Worm (Caenorhabditis elegans) whole organism, L1 larva: ENCODE measurements around the gene col-99.

Experiments used
- dpl-1 ChIP-seq, 3 experiments: fragments of 150-350 bp in 2 of 3; sonication (generic microtip) in 1 of 3; optimal IDR thresholded peaks; 2 replicates each; lab custom pipeline; 2014 to 2017; ENCODE audit warnings: missing biosample characterization in 3 of 3, missing genetic modification characterization in 3 of 3, missing genetic modification reagents in 3 of 3
- elt-3 ChIP-seq, 6 experiments: fragments of 150-350 bp in 1 of 6; sonication (generic microtip); optimal IDR thresholded peaks; 2 replicates each; lab custom pipeline; 2017 to 2018; ENCODE audit warnings: missing biosample characterization in 6 of 6, missing genetic modification characterization in 6 of 6, inconsistent platforms in 1 of 6
- fkh-10 ChIP-seq: sonication (generic microtip); optimal IDR thresholded peaks from 2 replicates; lab custom pipeline; 2017; ENCODE audit warnings: missing biosample characterization, missing genetic modification reagents, missing genetic modification characterization
- hlh-4 ChIP-seq: sonication (generic microtip); optimal IDR thresholded peaks from 2 replicates; lab custom pipeline; 2016; ENCODE audit warnings: mild to moderate bottlenecking, missing genetic modification characterization, missing compliant biosample characterization
- jun-1 ChIP-seq: fragments of 150-350 bp; optimal IDR thresholded peaks from 2 replicates; lab custom pipeline; 2014; ENCODE audit warnings: missing biosample characterization, missing genetic modification reagents, missing genetic modification characterization
- nhr-12 ChIP-seq: sonication (generic microtip); optimal IDR thresholded peaks from 2 replicates; lab custom pipeline; 2017; ENCODE audit warnings: missing biosample characterization, missing genetic modification characterization
- nhr-76 ChIP-seq: sonication (generic microtip); optimal IDR thresholded peaks from 2 replicates; lab custom pipeline; 2017; ENCODE audit warnings: missing biosample characterization, missing genetic modification characterization
- nhr-77 ChIP-seq: fragments of 150-350 bp; optimal IDR thresholded peaks from 2 replicates; lab custom pipeline; 2014; ENCODE audit warnings: missing biosample characterization, missing genetic modification characterization
- nhr-90 ChIP-seq: sonication (generic microtip); optimal IDR thresholded peaks from 2 replicates; lab custom pipeline; 2016; ENCODE audit warnings: mild to moderate bottlenecking, missing genetic modification characterization, missing compliant biosample characterization; ENCODE audit not compliant: poor library complexity

ce11 chrIV:183519-183918 lies 35.8 kb upstream of the col-99 start:
- TF ChIP-seq dpl-1 (GFP tag; optimal IDR thresholded peaks at IDR 0.05; lab: Kevin White, UChicago), result no peak
- no peak for TF ChIP-seq elt-3 (tag; optimal IDR thresholded peaks at IDR 0.05; lab: Kevin White, UChicago)
- no peak for TF ChIP-seq nhr-90 (tag; lab: Kevin White, UChicago)
- TF ChIP-seq jun-1, result no peak
- no peak for TF ChIP-seq nhr-12
- TF ChIP-seq nhr-76 (tag; lab: Kevin White, UChicago), result no peak
- no peak for TF ChIP-seq fkh-10 (GFP tag; lab: Kevin White, UChicago)
- TF ChIP-seq nhr-77, result no peak
- TF ChIP-seq hlh-4 (tag; lab: Kevin White, UChicago), result no peak
